Comparison of ENCODE assay signal across 1 fruit fly cellular context in the genomic region with DNA sequence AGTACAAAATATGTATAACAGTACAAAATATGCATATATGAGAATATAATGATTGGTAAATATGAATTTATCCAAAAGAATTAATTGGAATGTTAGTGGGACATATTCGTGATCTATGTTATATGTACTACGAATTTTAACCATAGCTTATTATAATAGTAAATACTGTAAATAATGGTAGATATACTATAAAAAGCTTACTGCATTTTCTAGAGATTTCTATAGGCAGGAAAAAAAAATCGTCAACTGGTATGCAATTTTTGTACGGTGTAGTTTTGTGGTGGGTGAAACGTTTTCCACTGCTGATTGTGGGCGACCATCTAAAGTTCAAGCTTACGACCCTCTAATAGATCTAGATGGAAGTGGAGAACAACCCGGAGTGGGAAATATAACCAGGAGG.
TF ChIP-seq lines count a peak whose summit lies in the region.

No protein-coding gene starts in this region.

TF ChIP-seq in whole organism, embryonic, 481 proteins besides CTCF, POLR2A, EP300 and RAD21 (continued from another document):
- TF ChIP-seq Vsx1 (GFP tag; optimal IDR thresholded peaks at IDR 0.05; lab: Kevin White, UChicago) (no peak), CG3847 (GFP tag; IDR thresholded peaks at IDR 0.05; lab: Robert Waterston, UW) (no peak), caup (GFP tag; optimal IDR thresholded peaks at IDR 0.05; lab: Kevin White, UChicago; ENCODE audit: severe bottlenecking) (no peak), bbx (GFP tag; IDR thresholded peaks at IDR 0.05; lab: Robert Waterston, UW; ENCODE audit: partially characterized antibody) (no peak), cwo (GFP tag; optimal IDR thresholded peaks at IDR 0.05; lab: Kevin White, UChicago) (no peak), CG11504 (tag; optimal IDR thresholded peaks at IDR 0.05; lab: Kevin White, UChicago) (peak; percentile 23), CHES-1-like (GFP tag; optimal IDR thresholded peaks at IDR 0.05; lab: Kevin White, UChicago) (no peak), pan (optimal IDR thresholded peaks at IDR 0.05; lab: Kevin White, UChicago) (no peak), pan (GFP tag; optimal IDR thresholded peaks at IDR 0.05 in 1 of 2, IDR thresholded peaks at IDR 0.05 in 1 of 2) (no peak), sob (GFP tag; IDR thresholded peaks at IDR 0.05; lab: Robert Waterston, UW) (no peak)
